Worm (Caenorhabditis elegans): Measurements from ENCODE around the gene F08F3.6.

- TF ChIP-seq W03F9.2 (tag; optimal IDR thresholded peaks at IDR 0.05), result no peak
- no peak for TF ChIP-seq him-1 (tag; optimal IDR thresholded peaks at IDR 0.05)
Observed at ce11 chrV:5405053-5405452, 14.8 kb downstream of the F08F3.6 start, which contains the start of gene dmsr-7.
